Comparison of ENCODE assay signal across 6 worm cellular contexts in genomic region chrV:18838799-18839354, ce11.
A peak's percentile ranks its signal among the peaks of the same experiment; 100 is the strongest.
TF ChIP-seq lines count a peak whose summit lies in the region.

nhr-65 (plus strand) TSS chrV:18839304.

TF ChIP-seq in whole organism, L1 larva, 84 proteins besides CTCF, POLR2A, EP300 and RAD21 (continues in another document):
- TF ChIP-seq swsn-7 (tag; optimal IDR thresholded peaks at IDR 0.05; lab: Kevin White, UChicago) (peak; percentile 22), elt-2 (tag; optimal IDR thresholded peaks at IDR 0.05; lab: Kevin White, UChicago) (peak; percentile 19), lin-35 (GFP tag; optimal IDR thresholded peaks at IDR 0.05; lab: Kevin White, UChicago) (peak in 1 of 2 experiments; percentile 53), snu-23 (GFP tag; optimal IDR thresholded peaks at IDR 0.05; lab: Kevin White, UChicago) (peak; percentile 48), nhr-20 (tag; optimal IDR thresholded peaks at IDR 0.05; lab: Kevin White, UChicago) (peak; percentile 48), lsy-2 (tag; optimal IDR thresholded peaks at IDR 0.05; lab: Kevin White, UChicago) (peak in 1 of 2 experiments; percentile 5), nhr-85 (tag; lab: Kevin White, UChicago) (peak; percentile 67), ceh-82 (tag; optimal IDR thresholded peaks at IDR 0.05; lab: Kevin White, UChicago) (no peak), efl-1 (optimal IDR thresholded peaks at IDR 0.05; lab: Kevin White, UChicago) (peak; percentile 21 to 23), efl-1 (GFP tag; optimal IDR thresholded peaks at IDR 0.05 in 1 of 2; lab: Kevin White, UChicago) (peak in 1 of 2 experiments; percentile 41), nhr-76 (tag; optimal IDR thresholded peaks at IDR 0.05; lab: Kevin White, UChicago) (no peak), mep-1 (tag; optimal IDR thresholded peaks at IDR 0.05; lab: Kevin White, UChicago) (peak; percentile 29), nhr-84 (tag; optimal IDR thresholded peaks at IDR 0.05; lab: Kevin White, UChicago) (no peak), skn-1 (tag; optimal IDR thresholded peaks at IDR 0.05; lab: Kevin White, UChicago) (peak; percentile 15), nhr-90 (tag; optimal IDR thresholded peaks at IDR 0.05; lab: Kevin White, UChicago; ENCODE audit: poor library complexity) (peak; percentile 39)

TF ChIP-seq in whole organism, L2 larva, 48 proteins besides CTCF, POLR2A, EP300 and RAD21:
- peak; percentile 46 for TF ChIP-seq F13H6.1 (tag; optimal IDR thresholded peaks at IDR 0.05; lab: Kevin White, UChicago)
- peak; percentile 1 for TF ChIP-seq nhr-129 (tag; optimal IDR thresholded peaks at IDR 0.05; lab: Kevin White, UChicago)
- peak; percentile 14 for TF ChIP-seq gmeb-1 (tag; optimal IDR thresholded peaks at IDR 0.05; lab: Kevin White, UChicago)
- no peak for TF ChIP-seq alr-1 (tag; optimal IDR thresholded peaks at IDR 0.05; lab: Kevin White, UChicago)
- TF ChIP-seq mdl-1 (tag; optimal IDR thresholded peaks at IDR 0.05; lab: Kevin White, UChicago), result no peak
- peak; percentile 11 for TF ChIP-seq sma-3 (GFP tag; optimal IDR thresholded peaks at IDR 0.05; lab: Kevin White, UChicago)
- peak; percentile 52 for TF ChIP-seq fos-1 (tag; optimal IDR thresholded peaks at IDR 0.05; lab: Kevin White, UChicago)

TF ChIP-seq in whole organism, L3 larva, 47 proteins besides CTCF, POLR2A, EP300 and RAD21 (continues in another document):
- TF ChIP-seq unc-62 (GFP tag; optimal IDR thresholded peaks at IDR 0.05; lab: Kevin White, UChicago), result no peak
- TF ChIP-seq skn-1 (tag; optimal IDR thresholded peaks at IDR 0.05; lab: Kevin White, UChicago), result no peak
- no peak for TF ChIP-seq egl-27 (tag; optimal IDR thresholded peaks at IDR 0.05; lab: Kevin White, UChicago)
- TF ChIP-seq lin-39 (tag; optimal IDR thresholded peaks at IDR 0.05; lab: Kevin White, UChicago), result no peak
- no peak for TF ChIP-seq eor-1 (tag; optimal IDR thresholded peaks at IDR 0.05; lab: Kevin White, UChicago)
- no peak for TF ChIP-seq ztf-4 (tag; optimal IDR thresholded peaks at IDR 0.05; lab: Kevin White, UChicago)
- TF ChIP-seq mdl-1 (tag; optimal IDR thresholded peaks at IDR 0.05; lab: Kevin White, UChicago), result no peak
- peak; percentile 62 for TF ChIP-seq pha-4 (tag; optimal IDR thresholded peaks at IDR 0.05; lab: Kevin White, UChicago)
- TF ChIP-seq nhr-25 (tag; optimal IDR thresholded peaks at IDR 0.05; lab: Kevin White, UChicago), result no peak
- TF ChIP-seq nhr-237 (tag; optimal IDR thresholded peaks at IDR 0.05; lab: Kevin White, UChicago), result no peak
- peak; percentile 61 for TF ChIP-seq elt-2 (tag; optimal IDR thresholded peaks at IDR 0.05; lab: Kevin White, UChicago)
- no peak for TF ChIP-seq nhr-28 (tag; optimal IDR thresholded peaks at IDR 0.05; lab: Kevin White, UChicago)
- peak; percentile 25 for TF ChIP-seq hmg-11 (tag; optimal IDR thresholded peaks at IDR 0.05; lab: Kevin White, UChicago)
- TF ChIP-seq fos-1 (tag; optimal IDR thresholded peaks at IDR 0.05; lab: Kevin White, UChicago), result no peak
- TF ChIP-seq pqm-1 (tag; optimal IDR thresholded peaks at IDR 0.05; lab: Kevin White, UChicago), result peak; percentile 54
- TF ChIP-seq ceh-82 (tag; optimal IDR thresholded peaks at IDR 0.05; lab: Kevin White, UChicago), result no peak
- TF ChIP-seq egl-5 (tag; optimal IDR thresholded peaks at IDR 0.05; lab: Kevin White, UChicago), result no peak
- peak; percentile 21 for TF ChIP-seq nfya-1 (tag; optimal IDR thresholded peaks at IDR 0.05; lab: Kevin White, UChicago; ENCODE audit: insufficient read depth)
- no peak for TF ChIP-seq elt-3 (tag; optimal IDR thresholded peaks at IDR 0.05; lab: Kevin White, UChicago)

TF ChIP-seq in whole organism, L4 larva, 104 proteins besides CTCF, POLR2A, EP300 and RAD21:
- TF ChIP-seq dmd-6 (GFP tag; IDR thresholded peaks at IDR 0.05; lab: Robert Waterston, UW) (peak; percentile 64), mep-1 (tag; optimal IDR thresholded peaks at IDR 0.05; lab: Kevin White, UChicago) (peak; percentile 40), hif-1 (tag; optimal IDR thresholded peaks at IDR 0.05; lab: Kevin White, UChicago) (peak in 1 of 2 experiments; percentile 4), hlh-11 (tag; optimal IDR thresholded peaks at IDR 0.05; lab: Kevin White, UChicago) (peak; percentile 47), zfp-3 (GFP tag; conservative IDR thresholded peaks at IDR 0.05; lab: Robert Waterston, UW) (no peak), ceh-32 (tag; optimal IDR thresholded peaks at IDR 0.05; lab: Kevin White, UChicago; ENCODE audit: poor library complexity) (no peak), T26A8.4 (GFP tag; IDR thresholded peaks at IDR 0.05; lab: Robert Waterston, UW) (no peak), dve-1 (tag; optimal IDR thresholded peaks at IDR 0.05; lab: Kevin White, UChicago; ENCODE audit: insufficient read depth) (peak; percentile 64), nhr-28 (tag; optimal IDR thresholded peaks at IDR 0.05; lab: Kevin White, UChicago) (peak; percentile 48), mes-2 (tag; optimal IDR thresholded peaks at IDR 0.05; lab: Kevin White, UChicago; ENCODE audit: poor library complexity, severe bottlenecking) (peak; percentile 52), hmg-1.1 (GFP tag; IDR thresholded peaks at IDR 0.05; lab: Robert Waterston, UW) (peak; percentile 22; the same call in 1 of the 2 replicates), daf-16 (GFP tag; optimal IDR thresholded peaks at IDR 0.05; lab: Kevin White, UChicago) (no peak), daf-16 (tag; optimal IDR thresholded peaks at IDR 0.05; lab: Kevin White, UChicago) (peak; percentile 71)

TF ChIP-seq in whole organism, late embryonic, 69 proteins besides CTCF, POLR2A, EP300 and RAD21:
- TF ChIP-seq ceh-2 (tag; optimal IDR thresholded peaks at IDR 0.05; lab: Kevin White, UChicago) (no peak), nfya-1 (tag; optimal IDR thresholded peaks at IDR 0.05; lab: Kevin White, UChicago) (peak; percentile 17)

TF ChIP-seq in whole organism, young adult, 124 proteins besides CTCF, POLR2A, EP300 and RAD21:
- TF ChIP-seq Y53G8AR.9 (GFP tag; conservative IDR thresholded peaks at IDR 0.05; lab: Robert Waterston, UW) (no peak), F49E8.2 (tag; optimal IDR thresholded peaks at IDR 0.05; lab: Kevin White, UChicago; ENCODE audit: insufficient read depth) (no peak), pha-4 (tag; optimal IDR thresholded peaks at IDR 0.05; lab: Kevin White, UChicago) (peak; percentile 3), Y79H2A.3 (GFP tag; conservative IDR thresholded peaks at IDR 0.05; lab: Robert Waterston, UW) (no peak), lag-1 (GFP tag; IDR thresholded peaks at IDR 0.05; lab: Robert Waterston, UW) (no peak), F10E7.11 (tag; optimal IDR thresholded peaks at IDR 0.05; lab: Kevin White, UChicago) (no peak), dox-1 (GFP tag; IDR thresholded peaks at IDR 0.05; lab: Robert Waterston, UW) (0 out of 2 replicates have a peak, but pooled peaks have one; percentile 30), nhr-120 (GFP tag; IDR thresholded peaks at IDR 0.05; lab: Robert Waterston, UW) (no peak), somi-1 (GFP tag; optimal IDR thresholded peaks at IDR 0.05; lab: Kevin White, UChicago) (no peak), madf-3 (GFP tag; IDR thresholded peaks at IDR 0.05; lab: Robert Waterston, UW) (no peak), ets-4 (GFP tag; optimal IDR thresholded peaks at IDR 0.05; lab: Kevin White, UChicago) (no peak), sptf-2 (GFP tag; optimal IDR thresholded peaks at IDR 0.05; lab: Kevin White, UChicago) (no peak), C06A6.2 (GFP tag; conservative IDR thresholded peaks at IDR 0.05; lab: Robert Waterston, UW) (no peak), unc-62 (GFP tag; optimal IDR thresholded peaks at IDR 0.05; lab: Kevin White, UChicago) (no peak), ama-1 (optimal IDR thresholded peaks at IDR 0.05; lab: Kevin White, UChicago) (no peak), ama-1 (GFP tag; optimal IDR thresholded peaks at IDR 0.05; lab: Kevin White, UChicago) (no peak), nfyb-1 (GFP tag; IDR thresholded peaks at IDR 0.05; lab: Robert Waterston, UW) (no peak), hmg-20 (GFP tag; IDR thresholded peaks at IDR 0.05; lab: Robert Waterston, UW) (no peak), snpc-4 (GFP tag; optimal IDR thresholded peaks at IDR 0.05; lab: Kevin White, UChicago) (no peak), snpc-4 (tag; optimal IDR thresholded peaks at IDR 0.05; lab: Kevin White, UChicago) (peak in 1 of 4 experiments; percentile 24), rcor-1 (GFP tag; IDR thresholded peaks at IDR 0.05; lab: Robert Waterston, UW) (no peak), nhr-27 (tag; optimal IDR thresholded peaks at IDR 0.05; lab: Kevin White, UChicago) (no peak), ceh-79 (tag; optimal IDR thresholded peaks at IDR 0.05; lab: Kevin White, UChicago) (no peak), F23B12.7 (tag; optimal IDR thresholded peaks at IDR 0.05; lab: Kevin White, UChicago; ENCODE audit: insufficient read depth) (no peak), hmg-1.2 (GFP tag; IDR thresholded peaks at IDR 0.05; lab: Robert Waterston, UW) (peak; percentile 92), F37B4.10 (GFP tag; IDR thresholded peaks at IDR 0.05; lab: Robert Waterston, UW) (no peak), nhr-80 (tag; optimal IDR thresholded peaks at IDR 0.05; lab: Kevin White, UChicago) (peak; percentile 24), lin-40 (tag; optimal IDR thresholded peaks at IDR 0.05; lab: Kevin White, UChicago) (no peak), sdz-38 (tag; optimal IDR thresholded peaks at IDR 0.05; lab: Kevin White, UChicago) (no peak), B0261.1 (tag; optimal IDR thresholded peaks at IDR 0.05; lab: Kevin White, UChicago) (no peak), mxl-1 (tag; optimal IDR thresholded peaks at IDR 0.05; lab: Kevin White, UChicago) (no peak), die-1 (tag; optimal IDR thresholded peaks at IDR 0.05; lab: Kevin White, UChicago) (no peak), ceh-27 (GFP tag; optimal IDR thresholded peaks at IDR 0.05; lab: Kevin White, UChicago) (no peak), lin-35 (GFP tag; optimal IDR thresholded peaks at IDR 0.05; lab: Kevin White, UChicago) (no peak), ceh-58 (GFP tag; IDR thresholded peaks at IDR 0.05; lab: Robert Waterston, UW) (no peak), K12H6.12 (tag; optimal IDR thresholded peaks at IDR 0.05; lab: Kevin White, UChicago) (no peak)
